Worm (Caenorhabditis elegans) whole organism, late embryonic: ENCODE measurements around the gene F59G1.4.

ENCODE experiments used
- F13H6.1 ChIP-seq: sonication (generic microtip); optimal IDR thresholded peaks from 2 replicates; lab custom pipeline; 2016; ENCODE audit warnings: missing genetic modification characterization, missing compliant biosample characterization
- K09A11.1 ChIP-seq: sonication (generic microtip); optimal IDR thresholded peaks from 2 replicates; lab custom pipeline; 2017; ENCODE audit warnings: antibody characterized with exemption, mild to moderate bottlenecking, missing genetic modification characterization, missing compliant biosample characterization; ENCODE audit not compliant: insufficient read depth
- T23F11.4 ChIP-seq: fragments of 200-800 bp; sonication (Bioruptor generic); optimal IDR thresholded peaks from 2 replicates; lab custom pipeline; 2018; ENCODE audit warnings: mild to moderate bottlenecking, missing genetic modification characterization, missing compliant biosample characterization
- ama-1 ChIP-seq: fragments of 150-350 bp; optimal IDR thresholded peaks from 2 replicates; lab custom pipeline; 2014
- ceh-18 ChIP-seq: sonication (generic microtip); optimal IDR thresholded peaks from 2 replicates; lab custom pipeline; 2016; ENCODE audit warnings: missing genetic modification characterization, missing compliant biosample characterization
- ceh-2 ChIP-seq: sonication (generic microtip); optimal IDR thresholded peaks from 2 replicates; lab custom pipeline; 2016; ENCODE audit warnings: missing genotype, missing genetic modification characterization, missing compliant biosample characterization
- ceh-22 ChIP-seq: sonication (generic microtip); optimal IDR thresholded peaks from 2 replicates; lab custom pipeline; 2017; ENCODE audit warnings: missing biosample characterization, missing genetic modification characterization
- ceh-24 ChIP-seq: sonication (generic microtip); optimal IDR thresholded peaks from 2 replicates; lab custom pipeline; 2016; ENCODE audit warnings: mild to moderate bottlenecking, missing genetic modification characterization, missing compliant biosample characterization
- ceh-30 ChIP-seq: fragments of 150-350 bp; optimal IDR thresholded peaks from 2 replicates; lab custom pipeline; 2014; ENCODE audit warnings: missing biosample characterization, missing genetic modification characterization
- ceh-31 ChIP-seq: sonication (generic microtip); optimal IDR thresholded peaks from 2 replicates; lab custom pipeline; 2016; ENCODE audit warnings: missing genetic modification characterization, missing compliant biosample characterization
- ceh-34 ChIP-seq: sonication (generic microtip); optimal IDR thresholded peaks from 2 replicates; lab custom pipeline; 2016; ENCODE audit warnings: mild to moderate bottlenecking, missing genetic modification characterization, missing compliant biosample characterization
- ceh-9 ChIP-seq: sonication (generic microtip); optimal IDR thresholded peaks from 2 replicates; lab custom pipeline; 2016; ENCODE audit warnings: mild to moderate bottlenecking, missing genetic modification characterization, inconsistent platforms, missing compliant biosample characterization
- elt-2 ChIP-seq: sonication (generic microtip); optimal IDR thresholded peaks from 2 replicates; lab custom pipeline; 2016; ENCODE audit warnings: missing genetic modification reagents, missing genetic modification characterization, missing compliant biosample characterization
- ets-4 ChIP-seq: sonication (generic microtip); optimal IDR thresholded peaks from 2 replicates; lab custom pipeline; 2016; ENCODE audit warnings: missing genetic modification characterization, missing compliant biosample characterization
- fkh-10 ChIP-seq: fragments of 150-350 bp; optimal IDR thresholded peaks from 2 replicates; lab custom pipeline; 2014; ENCODE audit warnings: missing biosample characterization, missing genetic modification reagents, missing genetic modification characterization
- fkh-6 ChIP-seq: sonication (generic microtip); optimal IDR thresholded peaks from 2 replicates; lab custom pipeline; 2016; ENCODE audit warnings: missing genetic modification characterization, missing compliant biosample characterization
- hlh-13 ChIP-seq: fragments of 200-800 bp; sonication (Bioruptor generic); optimal IDR thresholded peaks from 2 replicates; lab custom pipeline; 2018; ENCODE audit warnings: mild to moderate bottlenecking, missing genetic modification characterization, missing compliant biosample characterization
- hlh-30 ChIP-seq: sonication (generic microtip); optimal IDR thresholded peaks from 2 replicates; lab custom pipeline; 2017; ENCODE audit warnings: antibody characterized with exemption, missing genetic modification characterization, missing compliant biosample characterization; ENCODE audit not compliant: insufficient read depth
- lim-6 ChIP-seq: sonication (generic microtip); optimal IDR thresholded peaks from 2 replicates; lab custom pipeline; 2016; ENCODE audit warnings: missing genetic modification characterization, missing compliant biosample characterization
- lin-11 ChIP-seq: fragments of 200-800 bp; sonication (Bioruptor generic); optimal IDR thresholded peaks from 2 replicates; lab custom pipeline; 2018; ENCODE audit warnings: mild to moderate bottlenecking, missing genetic modification characterization, missing compliant biosample characterization
- mec-3 ChIP-seq: sonication (generic microtip); optimal IDR thresholded peaks from 2 replicates; lab custom pipeline; 2016; ENCODE audit warnings: borderline replicate concordance, missing genetic modification characterization, missing compliant biosample characterization
- nfya-1 ChIP-seq: sonication (generic microtip); optimal IDR thresholded peaks from 2 replicates; lab custom pipeline; 2017; ENCODE audit warnings: missing genetic modification characterization, mild to moderate bottlenecking, missing compliant biosample characterization, antibody characterized with exemption, moderate library complexity
- nhr-232 ChIP-seq: sonication (generic microtip); optimal IDR thresholded peaks from 2 replicates; lab custom pipeline; 2016; ENCODE audit warnings: missing genetic modification characterization, missing compliant biosample characterization
- odd-2 ChIP-seq: sonication (generic microtip); optimal IDR thresholded peaks from 2 replicates; lab custom pipeline; 2017; ENCODE audit warnings: antibody characterized with exemption, mild to moderate bottlenecking, missing genetic modification characterization, missing compliant biosample characterization
- pat-9 ChIP-seq: fragments of 200-800 bp; sonication (Bioruptor generic); optimal IDR thresholded peaks from 2 replicates; lab custom pipeline; 2018; ENCODE audit warnings: mild to moderate bottlenecking, missing genetic modification characterization, moderate library complexity, missing compliant biosample characterization
- pha-2 ChIP-seq: sonication (generic microtip); optimal IDR thresholded peaks from 2 replicates; lab custom pipeline; 2017; ENCODE audit warnings: mild to moderate bottlenecking, missing genetic modification characterization, missing compliant biosample characterization
- pha-4 ChIP-seq: fragments of 150-350 bp; optimal IDR thresholded peaks from 2 replicates; lab custom pipeline; 2018; ENCODE audit warnings: missing biosample characterization, missing genetic modification reagents, missing genetic modification characterization
- pqm-1 ChIP-seq: sonication (generic microtip); optimal IDR thresholded peaks from 2 replicates; lab custom pipeline; 2016; ENCODE audit warnings: missing genetic modification characterization, missing compliant biosample characterization
- pros-1 ChIP-seq: fragments of 150-350 bp; optimal IDR thresholded peaks from 2 replicates; lab custom pipeline; 2014; ENCODE audit warnings: missing biosample characterization, missing genetic modification reagents, missing genetic modification characterization
- rnt-1 ChIP-seq: sonication (generic microtip); optimal IDR thresholded peaks from 2 replicates; lab custom pipeline; 2016; ENCODE audit warnings: missing genetic modification characterization, missing compliant biosample characterization
- sdc-2 ChIP-seq: sonication (generic microtip); optimal IDR thresholded peaks from 2 replicates; lab custom pipeline; 2016; ENCODE audit warnings: missing genotype, missing genetic modification characterization, missing compliant biosample characterization
- sox-2 ChIP-seq: fragments of 200-800 bp; sonication (Bioruptor generic); IDR thresholded peaks from 2 replicates; pipeline ENCODE4 v1.3.6; 2022; ENCODE audit warnings: missing genetic modification reagents, missing genetic modification characterization, missing compliant biosample characterization
- tbx-2 ChIP-seq: sonication (generic microtip); optimal IDR thresholded peaks from 2 replicates; lab custom pipeline; 2016; ENCODE audit warnings: missing genetic modification characterization, missing compliant biosample characterization
- unc-3 ChIP-seq, 2 experiments: fragments of 200-800 bp in 1 of 2; sonication (Bioruptor generic) in 1 of 2; sonication (generic microtip) in 1 of 2; conservative IDR thresholded peaks in 1 of 2; optimal IDR thresholded peaks in 1 of 2; 2 replicates each; pipeline versions ENCODE4 v1.3.6 to Lab custom; 2016 to 2022; ENCODE audit warnings: missing compliant biosample characterization in 2 of 2, missing genetic modification characterization in 2 of 2, missing genetic modification reagents in 1 of 2
- unc-42 ChIP-seq: sonication (generic microtip); optimal IDR thresholded peaks from 2 replicates; lab custom pipeline; 2016; ENCODE audit warnings: missing genotype, missing genetic modification characterization, missing compliant biosample characterization
- zip-5 ChIP-seq: sonication (generic microtip); optimal IDR thresholded peaks from 2 replicates; lab custom pipeline; 2016; ENCODE audit warnings: missing genetic modification characterization, missing compliant biosample characterization
- ztf-16 ChIP-seq: sonication (generic microtip); optimal IDR thresholded peaks from 2 replicates; lab custom pipeline; 2017; ENCODE audit warnings: missing genetic modification characterization, missing compliant biosample characterization

The F59G1.4 gene

DNA sequence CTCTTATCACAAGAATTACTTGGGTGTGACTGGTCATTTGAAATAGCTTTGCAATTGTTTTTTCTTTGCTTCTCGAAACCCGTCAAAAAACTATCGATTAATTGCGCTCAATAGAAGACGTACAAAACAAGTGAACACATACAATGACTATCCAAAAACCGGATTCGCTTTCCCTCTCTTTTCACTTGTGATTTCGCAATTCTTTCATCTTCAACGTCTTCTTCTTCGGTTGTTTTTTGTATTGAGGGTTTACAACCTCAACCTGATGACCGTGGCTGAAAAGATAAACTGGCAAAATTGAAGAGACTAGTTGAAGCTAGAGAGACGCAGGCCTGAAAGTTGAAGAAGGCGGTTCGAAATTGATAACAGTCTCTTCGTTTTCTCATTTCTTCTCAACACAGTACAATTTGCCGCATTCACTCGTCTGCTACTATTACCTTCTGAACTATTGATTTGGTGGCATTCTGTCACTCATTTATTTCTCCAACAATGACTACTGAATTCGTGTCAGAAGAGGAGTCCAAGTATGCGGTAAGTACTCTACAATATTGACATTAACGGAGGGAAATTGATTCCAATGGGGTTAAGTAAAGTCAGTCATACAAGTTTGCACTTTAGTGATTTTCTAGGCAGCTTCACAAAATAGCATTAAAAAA, 9.9 kb upstream of the F59G1.4 start:
- TF ChIP-seq ama-1 (lab: Kevin White, UChicago) (no peak), lim-6 (tag; lab: Kevin White, UChicago) (no peak), fkh-10 (GFP tag; lab: Kevin White, UChicago) (no peak), T23F11.4 (GFP tag; lab: Kevin White, UChicago) (no peak), sdc-2 (tag; lab: Kevin White, UChicago) (no peak), ceh-31 (tag; lab: Kevin White, UChicago) (no peak), ceh-9 (tag; lab: Kevin White, UChicago) (no peak), unc-3 (GFP tag; conservative IDR thresholded peaks at IDR 0.05; lab: Robert Waterston, UW) (no peak), unc-3 (tag; optimal IDR thresholded peaks at IDR 0.05; lab: Kevin White, UChicago) (no peak), ets-4 (tag; lab: Kevin White, UChicago) (no peak), ceh-18 (tag; lab: Kevin White, UChicago) (no peak), ceh-24 (no peak), sox-2 (GFP tag; lab: Robert Waterston, UW) (no peak), hlh-30 (tag; lab: Kevin White, UChicago) (no peak), tbx-2 (tag; lab: Kevin White, UChicago) (no peak)

DNA sequence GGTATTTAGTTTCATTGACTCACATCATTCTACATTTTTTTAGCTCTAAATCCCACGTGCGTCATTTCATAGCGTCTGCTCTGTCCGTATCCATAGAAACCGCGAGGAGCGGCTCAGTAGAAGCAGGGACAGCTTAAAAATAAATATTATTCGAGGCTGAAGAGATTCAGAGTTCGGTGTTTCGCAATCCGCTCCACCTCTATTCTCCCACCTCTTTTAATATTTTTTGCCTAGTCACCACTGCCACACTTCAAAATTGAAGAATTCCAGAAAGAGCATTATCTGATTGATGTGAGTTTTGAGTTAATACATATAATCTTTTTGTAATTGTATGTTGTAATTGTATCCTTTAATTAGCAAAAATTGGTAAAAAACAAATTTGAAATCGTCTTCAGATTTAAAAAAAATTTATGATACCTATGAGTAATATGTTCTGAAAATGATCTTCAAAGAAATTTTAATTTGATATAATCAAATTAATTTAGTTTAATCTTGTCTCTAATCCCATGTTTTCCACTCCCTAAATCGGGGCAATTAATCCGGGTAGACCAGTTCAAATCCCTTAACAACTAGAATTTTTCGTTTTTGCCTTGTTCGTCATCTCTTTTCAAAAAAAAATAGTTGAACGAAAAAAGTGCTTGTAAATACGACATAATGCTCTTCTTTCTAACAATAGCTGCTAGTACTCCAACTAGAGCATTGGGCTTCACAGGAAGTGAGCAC, 6.4 kb upstream of the F59G1.4 start:
- TF ChIP-seq K09A11.1 (tag; lab: Kevin White, UChicago): no peak
- TF ChIP-seq ceh-34 (tag; lab: Kevin White, UChicago): no peak
- no peak for TF ChIP-seq hlh-13 (GFP tag; lab: Kevin White, UChicago)
- no peak for TF ChIP-seq lin-11 (tag; lab: Kevin White, UChicago)
- TF ChIP-seq sox-2 (GFP tag; lab: Robert Waterston, UW): no peak
- TF ChIP-seq pha-4 (tag; lab: Kevin White, UChicago): no peak
- TF ChIP-seq ets-4 (tag; lab: Kevin White, UChicago): no peak
- TF ChIP-seq ceh-30 (tag; lab: Kevin White, UChicago): no peak
- no peak for TF ChIP-seq odd-2
- TF ChIP-seq fkh-6 (tag; lab: Kevin White, UChicago): no peak
- no peak for TF ChIP-seq pat-9 (tag; lab: Kevin White, UChicago)
- no peak for TF ChIP-seq ceh-9 (tag; lab: Kevin White, UChicago)

DNA sequence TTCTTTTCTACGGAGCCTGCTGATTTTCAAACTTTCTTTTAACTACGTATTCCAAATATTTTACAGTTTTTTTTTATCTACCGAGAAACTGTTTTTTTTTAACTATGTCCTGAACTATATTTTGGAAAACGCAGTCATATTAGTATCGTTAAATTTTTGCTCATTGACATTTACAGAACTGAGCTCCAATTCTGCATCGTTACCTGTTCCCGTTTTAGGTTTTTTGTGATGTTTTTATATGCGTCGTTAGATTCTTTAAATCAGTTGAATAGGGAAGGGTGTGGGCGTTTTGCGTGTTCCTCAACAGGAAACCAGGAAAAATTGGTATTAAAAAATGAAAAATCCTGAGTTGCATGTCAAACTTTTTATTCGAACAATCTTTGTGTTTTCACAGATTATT, 3.2 kb upstream of the F59G1.4 start:
- TF ChIP-seq rnt-1 (tag; lab: Kevin White, UChicago): no peak
- TF ChIP-seq unc-3 (GFP tag; conservative IDR thresholded peaks at IDR 0.05; lab: Robert Waterston, UW): no peak
- TF ChIP-seq unc-3 (tag; optimal IDR thresholded peaks at IDR 0.05; lab: Kevin White, UChicago): no peak
- TF ChIP-seq ceh-24: no peak

- TF ChIP-seq ceh-22 (tag; lab: Kevin White, UChicago) (no peak), fkh-6 (tag; lab: Kevin White, UChicago) (no peak), nhr-232 (tag; lab: Kevin White, UChicago) (no peak), ztf-16 (tag; lab: Kevin White, UChicago) (no peak), mec-3 (no peak), ceh-34 (tag; lab: Kevin White, UChicago) (no peak), ama-1 (lab: Kevin White, UChicago) (no peak), ceh-2 (tag; lab: Kevin White, UChicago) (no peak), pros-1 (no peak), elt-2 (tag; lab: Kevin White, UChicago) (no peak), unc-42 (no peak), pha-2 (no peak), zip-5 (tag; lab: Kevin White, UChicago) (no peak), F13H6.1 (no peak), pqm-1 (tag; lab: Kevin White, UChicago) (no peak), fkh-10 (GFP tag; lab: Kevin White, UChicago) (no peak), nfya-1 (tag; lab: Kevin White, UChicago) (no peak), odd-2 (no peak)
These were observed 542 bp downstream of the F59G1.4 start for ce11 chrII:5896512-5896911.
